Worm (Caenorhabditis elegans): ENCODE results near the gene srbc-3.

DNA sequence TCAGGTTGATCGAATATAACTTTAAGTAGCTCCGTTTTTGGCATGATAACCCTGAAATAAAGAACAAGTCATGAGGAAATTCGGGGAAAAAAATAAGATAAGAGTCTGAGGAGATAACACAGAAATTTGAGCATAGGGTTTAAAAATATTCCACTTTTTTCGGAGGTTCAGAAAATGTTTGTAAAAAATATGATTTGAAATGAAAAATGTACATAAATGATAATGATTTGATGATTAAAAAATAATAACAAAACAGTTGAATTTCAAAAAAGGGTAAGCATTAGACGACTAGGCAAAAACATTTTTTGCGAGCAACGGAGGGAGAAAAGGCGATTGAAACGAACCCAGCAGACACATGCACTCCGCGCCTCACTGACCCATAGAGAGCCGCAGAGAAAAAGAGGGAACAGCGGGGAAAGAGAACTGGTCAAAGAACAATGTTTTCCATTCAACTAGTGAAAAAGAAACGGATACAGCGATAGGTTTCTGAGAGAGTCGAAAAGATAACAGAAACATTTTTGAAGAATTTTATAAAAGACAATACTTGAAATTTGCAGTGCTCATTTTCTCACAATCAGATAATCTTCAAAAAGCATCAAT is 3.9 kb downstream of the srbc-3 start, which contains the start of gene arrd-18:
- TF ChIP-seq flt-1 (GFP tag; IDR thresholded peaks at IDR 0.05) (no peak), tbx-11 (GFP tag; IDR thresholded peaks at IDR 0.05) (no peak), ama-1 (optimal IDR thresholded peaks at IDR 0.05) (no peak), aly-1 (tag; optimal IDR thresholded peaks at IDR 0.05) (no peak), hmg-4 (GFP tag; optimal IDR thresholded peaks at IDR 0.05) (no peak), pes-1 (GFP tag; IDR thresholded peaks at IDR 0.05) (no peak), ets-7 (tag; optimal IDR thresholded peaks at IDR 0.05) (no peak)
